Fruit fly (Drosophila melanogaster) whole organism, embryonic: ENCODE results near the gene iav.

Experiments used
- Abd-B ChIP-seq: fragments of 200-800 bp; sonication (Bioruptor generic); optimal IDR thresholded peaks from 2 replicates; lab custom pipeline; 2018; ENCODE audit warnings: missing biosample characterization, mild to moderate bottlenecking, missing genetic modification characterization, moderate library complexity
- Awh ChIP-seq: fragments of 200-800 bp; sonication (Bioruptor generic); IDR thresholded peaks from 2 replicates; pipeline ENCODE4, ENCODE4 v1.3.6; 2022; ENCODE audit warnings: missing biosample characterization, missing genetic modification characterization
- Bgb ChIP-seq: fragments of 200-800 bp; sonication (Bioruptor generic); IDR thresholded peaks from 2 replicates; pipeline ENCODE4 v1.3.6; 2022; ENCODE audit warnings: missing biosample characterization, missing genetic modification characterization; ENCODE audit not compliant: partially characterized antibody
- BtbVII ChIP-seq: fragments of 200-800 bp; sonication (Bioruptor generic); optimal IDR thresholded peaks from 3 replicates; lab custom pipeline; 2017; ENCODE audit warnings: missing biosample characterization, mild to moderate bottlenecking, missing genetic modification characterization
- CG10959 ChIP-seq: fragments of 200-800 bp; sonication (Bioruptor generic); IDR thresholded peaks from 2 replicates; pipeline ENCODE4 v1.3.6; 2022; ENCODE audit warnings: missing biosample characterization, missing genetic modification characterization
- CG12236 ChIP-seq: fragments of 200-800 bp; sonication (Bioruptor generic); optimal IDR thresholded peaks from 2 replicates; lab custom pipeline; 2016; ENCODE audit warnings: missing biosample characterization, missing genetic modification characterization
- CG13775 ChIP-seq: fragments of 200-800 bp; sonication (Bioruptor generic); optimal IDR thresholded peaks from 3 replicates; lab custom pipeline; 2017; ENCODE audit warnings: missing biosample characterization, mild to moderate bottlenecking, missing genetic modification characterization
- CG13894 ChIP-seq: fragments of 200-800 bp; sonication (Bioruptor generic); optimal IDR thresholded peaks from 3 replicates; lab custom pipeline; 2018; ENCODE audit warnings: missing biosample characterization, mild to moderate bottlenecking, missing genetic modification characterization, moderate library complexity
- CG15514 ChIP-seq: fragments of 200-800 bp; sonication (Bioruptor generic); optimal IDR thresholded peaks from 3 replicates; lab custom pipeline; 2017; ENCODE audit warnings: missing biosample characterization, missing genetic modification characterization, mild to moderate bottlenecking, moderate library complexity, missing genetic modification reagents
- CG1602 ChIP-seq: fragments of 200-800 bp; sonication (Bioruptor generic); optimal IDR thresholded peaks from 3 replicates; lab custom pipeline; 2016; ENCODE audit warnings: missing biosample characterization, missing genetic modification characterization
- CG16813 ChIP-seq: fragments of 200-800 bp; sonication (Bioruptor generic); IDR thresholded peaks from 3 replicates; pipeline ENCODE4 v1.3.6; 2022; ENCODE audit warnings: missing biosample characterization, missing genetic modification characterization; ENCODE audit not compliant: partially characterized antibody
- CG18764 ChIP-seq: fragments of 200-800 bp; sonication (Bioruptor generic); optimal IDR thresholded peaks from 3 replicates; lab custom pipeline; 2016; ENCODE audit warnings: missing biosample characterization, missing genetic modification characterization
- CG31441 ChIP-seq: fragments of 200-800 bp; sonication (Bioruptor generic); IDR thresholded peaks from 2 replicates; pipeline ENCODE4 v1.3.6; 2022; ENCODE audit warnings: missing biosample characterization, missing genetic modification characterization
- CG34422 ChIP-seq: fragments of 200-800 bp; sonication (Bioruptor generic); IDR thresholded peaks from 3 replicates; pipeline ENCODE4 v1.3.6; 2022; ENCODE audit warnings: missing biosample characterization, missing genetic modification characterization
- CG4282 ChIP-seq: fragments of 200-800 bp; sonication (Bioruptor generic); optimal IDR thresholded peaks from 2 replicates; lab custom pipeline; 2016; ENCODE audit warnings: missing biosample characterization, missing genetic modification characterization
- CG4404 ChIP-seq: fragments of 200-800 bp; sonication (Bioruptor generic); IDR thresholded peaks from 2 replicates; pipeline ENCODE4 v1.3.6; 2022; ENCODE audit warnings: missing biosample characterization, missing genetic modification characterization
- CG5953 ChIP-seq: fragments of 200-800 bp; sonication (Bioruptor generic); IDR thresholded peaks from 2 replicates; pipeline ENCODE4 v1.3.6; 2022; ENCODE audit warnings: missing biosample characterization, missing genetic modification characterization
- CG6654 ChIP-seq: fragments of 200-800 bp; sonication (Bioruptor generic); optimal IDR thresholded peaks from 2 replicates; lab custom pipeline; 2017; ENCODE audit warnings: missing biosample characterization, mild to moderate bottlenecking, missing genetic modification characterization
- CG6689 ChIP-seq: fragments of 200-800 bp; sonication (Bioruptor generic); IDR thresholded peaks from 2 replicates; pipeline ENCODE4 v1.3.6; 2022; ENCODE audit warnings: missing biosample characterization, missing genetic modification characterization
- CG6791 ChIP-seq: fragments of 200-800 bp; sonication (Bioruptor generic); IDR thresholded peaks from 3 replicates; pipeline ENCODE4 v1.3.6; 2022; ENCODE audit warnings: missing biosample characterization, missing genetic modification characterization; ENCODE audit not compliant: partially characterized antibody
- CHES-1-like ChIP-seq: fragments of 200-800 bp; sonication (Bioruptor generic); optimal IDR thresholded peaks from 2 replicates; lab custom pipeline; 2016; ENCODE audit warnings: missing biosample characterization, missing genetic modification characterization
- CTCF ChIP-seq: fragments of 200-800 bp; sonication (Bioruptor generic); optimal IDR thresholded peaks from 2 replicates; lab custom pipeline; 2017; ENCODE audit warnings: missing biosample characterization, mild to moderate bottlenecking, missing genetic modification characterization, moderate library complexity
- Chrac-16 ChIP-seq: fragments of 200-800 bp; sonication (Bioruptor generic); optimal IDR thresholded peaks from 3 replicates; lab custom pipeline; 2016; ENCODE audit warnings: missing biosample characterization, missing genetic modification characterization
- ERR ChIP-seq: fragments of 200-800 bp; sonication (Bioruptor generic); optimal IDR thresholded peaks from 2 replicates; lab custom pipeline; 2016; ENCODE audit warnings: missing biosample characterization, missing genetic modification characterization
- HmgZ ChIP-seq: fragments of 200-800 bp; sonication (Bioruptor generic); optimal IDR thresholded peaks from 2 replicates; lab custom pipeline; 2018; ENCODE audit warnings: missing biosample characterization, mild to moderate bottlenecking, missing genetic modification characterization
- Hmr ChIP-seq: fragments of 200-800 bp; sonication (Bioruptor generic); optimal IDR thresholded peaks from 3 replicates; lab custom pipeline; 2017; ENCODE audit warnings: mild to moderate bottlenecking, missing biosample characterization, missing genetic modification reagents, missing genetic modification characterization
- NK7.1 ChIP-seq: fragments of 200-800 bp; sonication (Bioruptor generic); optimal IDR thresholded peaks from 3 replicates; lab custom pipeline; 2016; ENCODE audit warnings: missing biosample characterization, missing genetic modification characterization
- Six4 ChIP-seq: fragments of 200-800 bp; sonication (Bioruptor generic); optimal IDR thresholded peaks from 2 replicates; lab custom pipeline; 2016; ENCODE audit warnings: missing biosample characterization, missing genetic modification characterization
- Usf ChIP-seq: fragments of 200-800 bp; sonication (Bioruptor generic); optimal IDR thresholded peaks from 2 replicates; lab custom pipeline; 2017; ENCODE audit warnings: missing genotype, missing biosample characterization, missing genetic modification characterization
- Vsx1 ChIP-seq: fragments of 200-800 bp; sonication (Bioruptor generic); optimal IDR thresholded peaks from 2 replicates; lab custom pipeline; 2017; ENCODE audit warnings: missing biosample characterization, mild to moderate bottlenecking, missing genetic modification characterization, missing genetic modification reagents
- ara ChIP-seq: fragments of 200-800 bp; sonication (Bioruptor generic); IDR thresholded peaks from 2 replicates; pipeline ENCODE4 v1.3.6; 2022; ENCODE audit warnings: missing biosample characterization, missing genetic modification characterization
- crol ChIP-seq: fragments of 200-800 bp; sonication (Bioruptor generic); IDR thresholded peaks from 2 replicates; pipeline ENCODE4 v1.3.6; 2022; ENCODE audit warnings: missing biosample characterization, missing genetic modification characterization
- dan ChIP-seq: fragments of 200-800 bp; sonication (Bioruptor generic); IDR thresholded peaks from 2 replicates; pipeline ENCODE4 v1.3.6; 2022; ENCODE audit warnings: missing biosample characterization, missing genetic modification characterization
- dimm ChIP-seq: fragments of 200-800 bp; sonication (Bioruptor generic); IDR thresholded peaks from 2 replicates; pipeline ENCODE4 v1.3.6; 2022; ENCODE audit warnings: missing biosample characterization, missing genetic modification characterization
- gcm ChIP-seq: fragments of 200-800 bp; sonication (Bioruptor generic); optimal IDR thresholded peaks from 2 replicates; lab custom pipeline; 2019; ENCODE audit warnings: missing biosample characterization, mild to moderate bottlenecking, missing genetic modification characterization, moderate library complexity
- insv ChIP-seq, 2 experiments: fragments of 200-800 bp; sonication (Bioruptor generic); optimal IDR thresholded peaks; 3 replicates each; lab custom pipeline; 2016 to 2018; ENCODE audit warnings: missing biosample characterization in 2 of 2, missing genetic modification characterization in 2 of 2
- lov ChIP-seq, 2 experiments: fragments of 200-800 bp in 1 of 2; fragments of >200 bp in 1 of 2; sonication (Bioruptor generic) in 1 of 2; IDR thresholded peaks in 1 of 2; optimal IDR thresholded peaks in 1 of 2; 2 replicates in 1 of 2; 3 replicates in 1 of 2; pipeline versions ENCODE4 v1.3.6 to Lab custom; 2017 to 2022; ENCODE audit warnings: missing biosample characterization in 1 of 2, missing genetic modification characterization in 1 of 2
- nerfin-2 ChIP-seq: fragments of 200-800 bp; sonication (Bioruptor generic); IDR thresholded peaks from 2 replicates; pipeline ENCODE4 v1.3.6; 2022; ENCODE audit warnings: missing biosample characterization, missing genetic modification characterization; ENCODE audit not compliant: partially characterized antibody
- pb ChIP-seq: fragments of 200-800 bp; sonication (Bioruptor generic); optimal IDR thresholded peaks from 3 replicates; lab custom pipeline; 2016; ENCODE audit warnings: missing biosample characterization, missing genetic modification characterization
- pho ChIP-seq: fragments of 200-800 bp; sonication (Bioruptor generic); optimal IDR thresholded peaks from 2 replicates; lab custom pipeline; 2016; ENCODE audit warnings: missing biosample characterization, missing genetic modification characterization
- run ChIP-seq: fragments of 200-800 bp; sonication (Bioruptor generic); optimal IDR thresholded peaks from 3 replicates; lab custom pipeline; 2018; ENCODE audit warnings: missing biosample characterization, mild to moderate bottlenecking, missing genetic modification characterization
- stc ChIP-seq: fragments of 200-800 bp; sonication (Bioruptor generic); IDR thresholded peaks from 2 replicates; pipeline ENCODE4 v1.3.6; 2022; ENCODE audit warnings: missing biosample characterization, missing genetic modification characterization
- sug ChIP-seq: fragments of 200-800 bp; optimal IDR thresholded peaks from 2 replicates; lab custom pipeline; 2019; ENCODE audit warnings: missing biosample characterization, mild to moderate bottlenecking, missing genetic modification characterization, moderate library complexity
- trem ChIP-seq: fragments of 200-800 bp; optimal IDR thresholded peaks from 3 replicates; lab custom pipeline; 2019; ENCODE audit warnings: missing biosample characterization, mild to moderate bottlenecking, missing genetic modification characterization, moderate library complexity
- ttk ChIP-seq: fragments of 200-800 bp; sonication (Bioruptor generic); IDR thresholded peaks from 2 replicates; pipeline ENCODE4 v2.1.2; 2022; ENCODE audit warnings: missing biosample characterization, missing genetic modification characterization
- tup ChIP-seq: fragments of 200-800 bp; sonication (Bioruptor generic); optimal IDR thresholded peaks from 2 replicates; lab custom pipeline; 2016; ENCODE audit warnings: missing biosample characterization, mild to moderate bottlenecking, missing genetic modification characterization, moderate library complexity
- unc-4 ChIP-seq: fragments of 200-800 bp; sonication (Bioruptor generic); IDR thresholded peaks from 2 replicates; pipeline ENCODE4 v1.3.6; 2022; ENCODE audit warnings: missing biosample characterization, missing genetic modification characterization; ENCODE audit not compliant: partially characterized antibody
- vvl ChIP-seq: fragments of 200-800 bp; sonication (Bioruptor generic); IDR thresholded peaks from 2 replicates; pipeline ENCODE4 v1.3.6; 2022; ENCODE audit warnings: missing biosample characterization, missing genetic modification characterization
- wor ChIP-seq: fragments of 200-800 bp; sonication (Bioruptor generic); IDR thresholded peaks from 2 replicates; pipeline ENCODE4 v1.3.6; 2022; ENCODE audit warnings: missing biosample characterization, missing genetic modification characterization

Gene iav

DNA sequence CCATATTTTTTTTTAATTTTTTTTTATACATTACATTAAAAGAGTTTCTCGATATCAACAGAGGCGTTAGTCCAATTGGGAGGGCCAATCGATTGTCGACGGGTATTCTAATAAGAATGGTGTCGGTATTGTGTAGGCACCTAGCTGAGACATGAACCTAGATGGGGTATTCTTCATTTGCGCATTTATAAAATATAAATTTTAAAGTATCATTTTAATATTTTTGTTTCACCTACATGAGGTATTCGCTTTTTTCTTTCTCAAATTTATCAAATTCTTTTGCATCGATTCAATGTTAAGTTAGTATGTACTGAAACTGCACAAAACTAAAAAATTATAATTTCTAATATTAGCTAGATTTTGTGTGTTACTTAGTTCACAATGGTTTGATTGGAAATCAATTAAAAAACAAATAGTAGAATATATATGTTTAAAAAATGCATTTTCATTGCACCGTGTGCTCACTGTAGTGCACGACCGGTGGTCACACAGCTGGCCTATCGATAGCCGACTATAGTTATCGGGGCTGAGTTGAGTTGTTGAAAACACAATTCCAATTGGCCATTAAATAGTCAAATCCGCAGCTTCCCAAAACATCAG lies 30.2 kb downstream of the iav start, which contains the start of the genes CG14435 and Tmf (continued):
- TF ChIP-seq Vsx1 (GFP tag; lab: Kevin White, UChicago) (peak; percentile 47), dimm (GFP tag; lab: Robert Waterston, UW) (peak; percentile 55; the same call in 1 of the 2 replicates), stc (GFP tag; lab: Robert Waterston, UW) (peak; percentile 78), vvl (GFP tag; lab: Robert Waterston, UW) (peak; percentile 83), CG1602 (GFP tag; lab: Kevin White, UChicago) (peak; percentile 85), CG4404 (GFP tag; lab: Robert Waterston, UW) (peak; percentile 87), tup (no peak), ara (GFP tag; lab: Robert Waterston, UW) (peak; percentile 77), pb (GFP tag; lab: Kevin White, UChicago) (no peak), CG5953 (GFP tag; lab: Robert Waterston, UW) (peak; percentile 50; the same call in 1 of the 2 replicates), CTCF (GFP tag; lab: Kevin White, UChicago) (peak; percentile 38), HmgZ (tag; lab: Kevin White, UChicago) (peak; percentile 57), insv (GFP tag; optimal IDR thresholded peaks at IDR 0.05; lab: Kevin White, UChicago) (peak; percentile 88 to 99), wor (GFP tag; lab: Robert Waterston, UW) (peak; percentile 75), CG15514 (peak; percentile 73), CG34422 (GFP tag; lab: Robert Waterston, UW) (peak; percentile 92), run (tag; lab: Kevin White, UChicago) (no peak), dan (GFP tag; lab: Robert Waterston, UW) (peak; percentile 76), sug (tag; lab: Kevin White, UChicago) (peak; percentile 85), CG12236 (GFP tag; lab: Kevin White, UChicago) (no peak), CG6689 (GFP tag; lab: Robert Waterston, UW) (peak; percentile 88), CG6791 (GFP tag; lab: Robert Waterston, UW) (peak; percentile 51; the same call in 2 of the 3 replicates), CG6654 (GFP tag; lab: Kevin White, UChicago) (peak; percentile 56), Six4 (GFP tag; lab: Kevin White, UChicago) (peak; percentile 48), BtbVII (GFP tag; lab: Kevin White, UChicago) (peak; percentile 74), CG16813 (GFP tag; lab: Robert Waterston, UW) (peak; percentile 47; the same call in 1 of the 3 replicates), CG4282 (GFP tag; lab: Kevin White, UChicago) (no peak), pho (GFP tag; lab: Kevin White, UChicago) (peak; percentile 75), CG31441 (GFP tag; lab: Robert Waterston, UW) (peak; percentile 85), CG13775 (GFP tag; lab: Kevin White, UChicago) (peak; percentile 90), ttk (GFP tag; lab: Robert Waterston, UW) (peak; percentile 76), trem (tag; lab: Kevin White, UChicago) (peak; percentile 76), NK7.1 (peak; percentile 2), Hmr (GFP tag; lab: Kevin White, UChicago) (peak; percentile 85), lov (optimal IDR thresholded peaks at IDR 0.05; lab: Kevin White, UChicago) (no peak), lov (GFP tag; IDR thresholded peaks at IDR 0.05; lab: Robert Waterston, UW) (peak; percentile 73; the same call in 2 of the 3 replicates), Bgb (GFP tag; lab: Robert Waterston, UW) (peak; percentile 21; the same call in 1 of the 2 replicates), CG18764 (GFP tag; lab: Kevin White, UChicago) (peak; percentile 56), ERR (GFP tag; lab: Kevin White, UChicago) (no peak), crol (GFP tag; lab: Robert Waterston, UW) (0 out of 2 replicates have a peak, but pooled peaks have one; percentile 29), CG10959 (GFP tag; lab: Robert Waterston, UW) (peak; percentile 73), CHES-1-like (peak; percentile 26), CG13894 (tag; lab: Kevin White, UChicago) (no peak), Awh (peak; percentile 60; the same call in 1 of the 2 replicates), Usf (GFP tag; lab: Kevin White, UChicago) (peak; percentile 81), gcm (GFP tag; lab: Kevin White, UChicago) (peak; percentile 62), nerfin-2 (GFP tag; lab: Robert Waterston, UW) (no peak; the same call in 1 of the 2 replicates), Abd-B (peak; percentile 90), Chrac-16 (GFP tag; lab: Kevin White, UChicago) (peak; percentile 83), unc-4 (GFP tag; lab: Robert Waterston, UW) (peak; percentile 55; the same call in 1 of the 2 replicates)
